Fruit fly (Drosophila melanogaster) whole organism, prepupa: ENCODE results near the gene RhoGAP19D.

ENCODE experiments used
- Blimp-1 ChIP-seq: fragments of 200-800 bp; sonication (Bioruptor generic); optimal IDR thresholded peaks from 3 replicates; lab custom pipeline; 2017; ENCODE audit warnings: missing biosample characterization, missing genetic modification characterization, mild to moderate bottlenecking, moderate library complexity, missing genetic modification reagents
- CG10631 ChIP-seq: fragments of 200-800 bp; sonication (Bioruptor generic); optimal IDR thresholded peaks from 2 replicates; lab custom pipeline; 2016; ENCODE audit warnings: missing biosample characterization, missing genetic modification characterization
- CG10669 ChIP-seq: fragments of 200-800 bp; sonication (Bioruptor generic); optimal IDR thresholded peaks from 3 replicates; lab custom pipeline; 2018; ENCODE audit warnings: missing biosample characterization, mild to moderate bottlenecking, missing genetic modification characterization, moderate library complexity
- CG11294 ChIP-seq: fragments of 200-800 bp; sonication (Bioruptor generic); IDR thresholded peaks from 2 replicates; pipeline ENCODE4 v1.3.6; 2022; ENCODE audit warnings: missing biosample characterization, missing genetic modification characterization
- CG11762 ChIP-seq: fragments of 200-800 bp; sonication (Bioruptor generic); optimal IDR thresholded peaks from 3 replicates; lab custom pipeline; 2016; ENCODE audit warnings: missing biosample characterization, missing genetic modification characterization; ENCODE audit not compliant: insufficient read depth
- CG11902 ChIP-seq: fragments of 200-800 bp; sonication (Bioruptor generic); optimal IDR thresholded peaks from 3 replicates; lab custom pipeline; 2016; ENCODE audit warnings: missing biosample characterization, missing genetic modification characterization
- CG15336 ChIP-seq: fragments of 200-800 bp; sonication (Bioruptor generic); IDR thresholded peaks from 2 replicates; pipeline ENCODE4 v1.3.6; 2022; ENCODE audit warnings: missing biosample characterization, missing genetic modification characterization
- CG1621 ChIP-seq: fragments of 200-800 bp; sonication (Bioruptor generic); optimal IDR thresholded peaks from 3 replicates; lab custom pipeline; 2018; ENCODE audit warnings: missing biosample characterization, mild to moderate bottlenecking, missing genetic modification characterization
- CG16779 ChIP-seq: fragments of 200-800 bp; sonication (Bioruptor generic); optimal IDR thresholded peaks from 3 replicates; lab custom pipeline; 2017; ENCODE audit warnings: missing biosample characterization, mild to moderate bottlenecking, missing genetic modification characterization
- CG3032 ChIP-seq: fragments of 200-800 bp; optimal IDR thresholded peaks from 2 replicates; lab custom pipeline; 2019; ENCODE audit warnings: missing biosample characterization, mild to moderate bottlenecking, missing genetic modification characterization, moderate library complexity
- CG31627 ChIP-seq: fragments of 200-800 bp; sonication (Bioruptor generic); optimal IDR thresholded peaks from 3 replicates; lab custom pipeline; 2016; ENCODE audit warnings: missing biosample characterization, missing genetic modification characterization
- CG34406 ChIP-seq: fragments of 200-800 bp; sonication (Bioruptor generic); optimal IDR thresholded peaks from 3 replicates; lab custom pipeline; 2016; ENCODE audit warnings: missing biosample characterization, missing genetic modification characterization
- CG3919 ChIP-seq: fragments of 200-800 bp; sonication (Bioruptor generic); optimal IDR thresholded peaks from 3 replicates; lab custom pipeline; 2016; ENCODE audit warnings: missing biosample characterization, missing genetic modification characterization
- CG4318 ChIP-seq: fragments of 200-800 bp; sonication (Bioruptor generic); optimal IDR thresholded peaks from 3 replicates; lab custom pipeline; 2017; ENCODE audit warnings: missing biosample characterization, mild to moderate bottlenecking, missing genetic modification characterization
- CG6163 ChIP-seq: fragments of 200-800 bp; sonication (Bioruptor generic); IDR thresholded peaks from 3 replicates; pipeline ENCODE4 v1.3.6; 2022; ENCODE audit warnings: missing biosample characterization, missing genetic modification characterization
- CG6808 ChIP-seq: fragments of 200-800 bp; sonication (Bioruptor generic); optimal IDR thresholded peaks from 3 replicates; lab custom pipeline; 2017; ENCODE audit warnings: missing biosample characterization, missing genetic modification characterization, mild to moderate bottlenecking, moderate library complexity, missing genetic modification reagents
- CG6854 ChIP-seq: fragments of 200-800 bp; sonication (Bioruptor generic); optimal IDR thresholded peaks from 2 replicates; lab custom pipeline; 2017; ENCODE audit warnings: missing biosample characterization, mild to moderate bottlenecking, missing genetic modification characterization
- CG7368 ChIP-seq: fragments of 200-800 bp; sonication (Bioruptor generic); optimal IDR thresholded peaks from 3 replicates; lab custom pipeline; 2016; ENCODE audit warnings: missing biosample characterization, missing genetic modification characterization
- CG8119 ChIP-seq: fragments of 200-800 bp; sonication (Bioruptor generic); IDR thresholded peaks from 3 replicates; pipeline ENCODE4 v1.3.6; 2022; ENCODE audit warnings: missing biosample characterization, missing genetic modification characterization
- CG8319 ChIP-seq: fragments of 200-800 bp; sonication (Bioruptor generic); optimal IDR thresholded peaks from 3 replicates; lab custom pipeline; 2016; ENCODE audit warnings: missing biosample characterization, missing genetic modification characterization
- Eip75B ChIP-seq: fragments of 200-800 bp; sonication (Bioruptor generic); optimal IDR thresholded peaks from 3 replicates; lab custom pipeline; 2016; ENCODE audit warnings: missing biosample characterization, missing genetic modification characterization
- Eip78C ChIP-seq: fragments of 200-800 bp; sonication (Bioruptor generic); peaks from one replicate; lab custom pipeline; 2016; ENCODE audit warnings: missing biosample characterization, missing genetic modification characterization
- Eip93F ChIP-seq: fragments of 200-800 bp; sonication (Bioruptor generic); optimal IDR thresholded peaks from 2 replicates; lab custom pipeline; 2016; ENCODE audit warnings: missing biosample characterization, mild to moderate bottlenecking, missing genetic modification characterization
- Hr38 ChIP-seq: sonication (Bioruptor generic); optimal IDR thresholded peaks from 2 replicates; lab custom pipeline; 2016; ENCODE audit warnings: missing biosample characterization, missing genetic modification characterization
- Hr39 ChIP-seq: fragments of 200-800 bp; sonication (Bioruptor generic); optimal IDR thresholded peaks from 2 replicates; lab custom pipeline; 2016; ENCODE audit warnings: missing biosample characterization, missing genetic modification characterization
- Lpt ChIP-seq: fragments of 200-800 bp; sonication (Bioruptor generic); optimal IDR thresholded peaks from 3 replicates; lab custom pipeline; 2016; ENCODE audit warnings: missing biosample characterization, missing genetic modification characterization
- Met ChIP-seq: fragments of 200-800 bp; sonication (Bioruptor generic); optimal IDR thresholded peaks from 3 replicates; lab custom pipeline; 2016; ENCODE audit warnings: missing biosample characterization, missing genetic modification characterization
- OdsH ChIP-seq: fragments of 200-800 bp; sonication (Bioruptor generic); optimal IDR thresholded peaks from 3 replicates; lab custom pipeline; 2016; ENCODE audit warnings: missing biosample characterization, missing genetic modification characterization
- Sox102F ChIP-seq: fragments of 200-800 bp; sonication (Bioruptor generic); optimal IDR thresholded peaks from 2 replicates; lab custom pipeline; 2016; ENCODE audit warnings: missing biosample characterization, mild to moderate bottlenecking, missing genetic modification characterization
- Sox15 ChIP-seq: fragments of 200-800 bp; sonication (Bioruptor generic); optimal IDR thresholded peaks from 3 replicates; lab custom pipeline; 2016; ENCODE audit warnings: missing biosample characterization, missing genetic modification characterization
- achi ChIP-seq: fragments of 200-800 bp; sonication (Bioruptor generic); optimal IDR thresholded peaks from 3 replicates; lab custom pipeline; 2016; ENCODE audit warnings: missing biosample characterization, missing genetic modification characterization
- acj6 ChIP-seq: fragments of 200-800 bp; sonication (Bioruptor generic); optimal IDR thresholded peaks from 3 replicates; lab custom pipeline; 2016; ENCODE audit warnings: missing biosample characterization, missing genetic modification characterization
- cyc ChIP-seq: fragments of 200-800 bp; sonication (Bioruptor generic); optimal IDR thresholded peaks from 3 replicates; lab custom pipeline; 2016; ENCODE audit warnings: missing biosample characterization, missing genetic modification characterization
- dac ChIP-seq: fragments of 200-800 bp; sonication (Bioruptor generic); optimal IDR thresholded peaks from 2 replicates; lab custom pipeline; 2017; ENCODE audit warnings: missing biosample characterization, mild to moderate bottlenecking, missing genetic modification characterization
- eg ChIP-seq: fragments of 200-800 bp; sonication (Bioruptor generic); IDR thresholded peaks from 3 replicates; pipeline ENCODE4 v1.3.6; 2022; ENCODE audit warnings: missing biosample characterization, missing genetic modification characterization
- esn ChIP-seq: fragments of 200-800 bp; sonication (Bioruptor generic); optimal IDR thresholded peaks from 2 replicates; lab custom pipeline; 2016; ENCODE audit warnings: missing biosample characterization, mild to moderate bottlenecking, missing genetic modification characterization, moderate library complexity
- fd59A ChIP-seq: fragments of 200-800 bp; sonication (Bioruptor generic); optimal IDR thresholded peaks from 2 replicates; lab custom pipeline; 2017; ENCODE audit warnings: missing biosample characterization, mild to moderate bottlenecking, missing genetic modification characterization, missing genetic modification reagents
- lz ChIP-seq: fragments of 200-800 bp; sonication (Bioruptor generic); optimal IDR thresholded peaks from 3 replicates; lab custom pipeline; 2016; ENCODE audit warnings: missing biosample characterization, missing genetic modification characterization
- net ChIP-seq: fragments of 200-800 bp; sonication (Bioruptor generic); optimal IDR thresholded peaks from 3 replicates; lab custom pipeline; 2016; ENCODE audit warnings: missing biosample characterization, missing genetic modification characterization
- pdm3 ChIP-seq: fragments of 200-800 bp; sonication (Bioruptor generic); optimal IDR thresholded peaks from 3 replicates; lab custom pipeline; 2016; ENCODE audit warnings: missing biosample characterization, missing genetic modification characterization
- salr ChIP-seq, 2 experiments: fragments of 200-800 bp; sonication (Bioruptor generic); optimal IDR thresholded peaks; 3 replicates each; lab custom pipeline; 2016 to 2018; ENCODE audit warnings: missing biosample characterization in 2 of 2, missing genetic modification characterization in 2 of 2, mild to moderate bottlenecking in 1 of 2
- ss ChIP-seq, 2 experiments: fragments of 200-800 bp; sonication (Bioruptor generic); optimal IDR thresholded peaks; 2 replicates in 1 of 2; 3 replicates in 1 of 2; lab custom pipeline; 2017 to 2018; ENCODE audit warnings: mild to moderate bottlenecking in 2 of 2, missing biosample characterization in 2 of 2, missing genetic modification characterization in 2 of 2, moderate library complexity in 1 of 2
- svp ChIP-seq: fragments of 200-800 bp; sonication (Bioruptor generic); peaks from one replicate; lab custom pipeline; 2016; ENCODE audit warnings: missing biosample characterization, missing genetic modification characterization
- topi ChIP-seq: fragments of 200-800 bp; sonication (Bioruptor generic); optimal IDR thresholded peaks from 3 replicates; lab custom pipeline; 2016; ENCODE audit warnings: missing biosample characterization, missing genetic modification characterization
- vri ChIP-seq: fragments of 200-800 bp; sonication (Bioruptor generic); optimal IDR thresholded peaks from 3 replicates; lab custom pipeline; 2016; ENCODE audit warnings: missing biosample characterization, mild to moderate bottlenecking, missing genetic modification characterization

The RhoGAP19D gene

DNA sequence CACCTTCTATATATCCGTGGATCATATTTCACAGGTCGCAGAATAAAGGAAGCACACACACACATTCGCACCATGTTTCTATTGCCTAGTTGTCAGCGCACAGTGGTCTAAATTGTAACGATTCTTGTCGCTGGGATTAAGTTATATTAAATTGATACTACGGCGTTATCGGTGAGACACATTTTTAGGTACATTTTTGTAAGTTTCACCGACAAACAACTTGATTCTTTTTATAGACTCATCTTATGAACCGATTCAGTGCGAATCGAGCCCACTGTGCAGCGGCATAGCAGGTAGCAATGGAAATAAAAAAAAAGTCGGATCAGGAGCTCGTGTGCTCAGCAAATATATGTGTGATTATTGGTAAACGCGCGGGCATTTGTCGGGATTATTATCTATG lies 30.1 kb downstream of the RhoGAP19D start (continued):
- TF ChIP-seq ss (GFP tag; optimal IDR thresholded peaks at IDR 0.05; lab: Kevin White, UChicago) (no peak), CG10631 (peak; percentile 77), CG11762 (GFP tag; lab: Kevin White, UChicago) (peak; percentile 59), achi (GFP tag; lab: Kevin White, UChicago) (peak; percentile 83), Lpt (GFP tag; lab: Kevin White, UChicago) (peak; percentile 74), CG7368 (GFP tag; lab: Kevin White, UChicago) (peak; percentile 67), Eip93F (GFP tag; lab: Kevin White, UChicago) (no peak)

DNA sequence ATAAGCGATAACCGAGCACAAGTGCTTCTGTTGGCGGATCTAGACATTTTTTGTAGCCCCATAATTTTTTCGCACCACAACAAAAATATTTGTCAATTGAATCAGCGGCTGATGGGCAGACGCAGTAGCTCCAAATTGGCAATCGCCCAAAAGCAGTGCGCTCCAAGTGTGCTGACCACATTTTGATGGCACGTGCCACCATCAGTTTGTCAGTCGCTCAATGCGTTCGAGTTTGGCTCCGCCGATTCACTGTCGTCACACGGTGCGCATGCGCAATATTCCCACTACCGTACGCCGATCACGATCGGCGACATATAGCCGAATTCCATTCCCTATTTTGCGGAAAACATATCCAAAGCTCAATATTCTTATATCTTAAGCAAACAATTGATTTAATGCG lies 31.8 kb downstream of the RhoGAP19D start:
- TF ChIP-seq CG3919 = no peak
- TF ChIP-seq acj6 (GFP tag; lab: Kevin White, UChicago) = no peak
- no peak for TF ChIP-seq Eip75B (GFP tag; lab: Kevin White, UChicago)
- TF ChIP-seq CG31627 (GFP tag; lab: Kevin White, UChicago) = no peak
- TF ChIP-seq Met (GFP tag; lab: Kevin White, UChicago) = no peak
- TF ChIP-seq achi (GFP tag; lab: Kevin White, UChicago) = no peak
- TF ChIP-seq CG10631 = no peak
- no peak for TF ChIP-seq Lpt (GFP tag; lab: Kevin White, UChicago)
- TF ChIP-seq Sox102F (GFP tag; lab: Kevin White, UChicago) = no peak
- TF ChIP-seq lz (GFP tag; lab: Kevin White, UChicago) = no peak
- TF ChIP-seq svp (GFP tag; lab: Kevin White, UChicago) = no peak
- TF ChIP-seq CG8319 (GFP tag; lab: Kevin White, UChicago) = no peak
- TF ChIP-seq Hr38 = no peak
- no peak for TF ChIP-seq CG11294
- TF ChIP-seq esn = no peak
- no peak for TF ChIP-seq fd59A (GFP tag; lab: Kevin White, UChicago)
- TF ChIP-seq CG8119 = no peak
- TF ChIP-seq Blimp-1 (GFP tag; lab: Kevin White, UChicago) = no peak
- TF ChIP-seq cyc (GFP tag; lab: Kevin White, UChicago) = no peak
- TF ChIP-seq CG6854 = no peak

DNA sequence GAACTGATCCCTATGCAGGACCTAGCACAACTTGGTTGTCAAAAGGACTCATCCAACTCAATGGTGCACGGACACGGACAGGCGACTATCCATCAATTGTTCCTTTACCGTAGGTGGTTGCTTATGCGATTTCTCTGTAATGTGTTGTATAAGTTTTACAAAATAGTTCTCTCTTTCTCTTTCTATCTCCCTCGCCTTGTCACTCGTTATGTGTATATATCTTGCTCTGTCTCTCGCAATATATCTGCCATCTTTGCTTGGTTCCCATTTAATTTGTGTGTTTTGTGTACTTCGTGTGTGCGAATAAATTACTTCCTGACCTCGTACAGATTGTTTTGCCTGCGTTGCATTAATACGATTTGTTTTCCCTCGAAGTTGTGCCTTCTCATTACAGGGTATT lies 39.8 kb downstream of the RhoGAP19D start:
- TF ChIP-seq CG4318 (GFP tag; lab: Kevin White, UChicago) (no peak), OdsH (no peak), Met (GFP tag; lab: Kevin White, UChicago) (no peak), Eip75B (GFP tag; lab: Kevin White, UChicago) (no peak), salr (GFP tag; optimal IDR thresholded peaks at IDR 0.05; lab: Kevin White, UChicago) (no peak), CG34406 (GFP tag; lab: Kevin White, UChicago) (no peak), CG11294 (no peak), Sox15 (GFP tag; lab: Kevin White, UChicago) (no peak), CG11902 (GFP tag; lab: Kevin White, UChicago) (no peak), Blimp-1 (GFP tag; lab: Kevin White, UChicago) (no peak), Hr39 (GFP tag; lab: Kevin White, UChicago) (no peak), CG10669 (GFP tag; lab: Kevin White, UChicago) (no peak), CG3919 (no peak), cyc (GFP tag; lab: Kevin White, UChicago) (no peak), fd59A (GFP tag; lab: Kevin White, UChicago) (no peak), acj6 (GFP tag; lab: Kevin White, UChicago) (no peak), CG8319 (GFP tag; lab: Kevin White, UChicago) (no peak), Lpt (GFP tag; lab: Kevin White, UChicago) (no peak), topi (no peak), vri (GFP tag; lab: Kevin White, UChicago) (no peak)

DNA sequence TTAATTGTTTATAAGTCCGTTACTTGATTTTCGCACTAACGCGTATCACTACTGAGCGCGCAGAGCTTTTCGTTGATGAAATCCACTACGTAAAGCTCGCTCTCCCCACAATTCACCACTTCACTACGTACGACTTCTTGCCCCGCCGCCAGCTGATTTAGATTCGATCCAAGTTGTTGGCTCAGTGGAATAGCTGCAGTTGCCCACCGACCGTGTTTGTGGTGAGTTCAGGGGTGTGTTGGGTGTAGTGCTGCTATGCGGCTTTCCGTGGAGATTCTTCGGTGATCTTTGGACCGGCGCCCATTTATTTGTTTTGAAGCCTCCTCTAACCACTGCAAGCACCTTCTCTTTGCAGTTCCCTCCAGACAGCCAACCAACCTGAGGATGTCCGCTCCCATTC lies 42.3 kb downstream of the RhoGAP19D start:
- TF ChIP-seq salr (GFP tag; optimal IDR thresholded peaks at IDR 0.05; lab: Kevin White, UChicago) (peak in 1 of 2 experiments; percentile 44), CG6854 (peak; percentile 4), CG6808 (GFP tag; lab: Kevin White, UChicago) (peak; percentile 56), CG16779 (peak; percentile 83), CG6163 (GFP tag; lab: Robert Waterston, UW) (peak; percentile 52; the same call in 1 of the 3 replicates), Lpt (GFP tag; lab: Kevin White, UChicago) (peak; percentile 18), Eip78C (GFP tag; lab: Kevin White, UChicago) (peak; percentile 62), eg (GFP tag; lab: Robert Waterston, UW) (peak; percentile 78), net (GFP tag; lab: Kevin White, UChicago) (peak; percentile 61), CG1621 (peak; percentile 67), pdm3 (GFP tag; lab: Kevin White, UChicago) (no peak), dac (GFP tag; lab: Kevin White, UChicago) (peak; percentile 24), OdsH (no peak), ss (GFP tag; optimal IDR thresholded peaks at IDR 0.05; lab: Kevin White, UChicago) (peak in 1 of 2 experiments; percentile 85), CG15336 (GFP tag; lab: Robert Waterston, UW) (peak; percentile 65), CG31627 (GFP tag; lab: Kevin White, UChicago) (no peak), CG3032 (tag; lab: Kevin White, UChicago) (peak; percentile 6), CG8119 (peak; percentile 67), Hr39 (GFP tag; lab: Kevin White, UChicago) (no peak), achi (GFP tag; lab: Kevin White, UChicago) (no peak)
